Fruit fly (Drosophila melanogaster) whole organism, embryonic: ENCODE measurements around the gene Pfas.

Experiments
- Aef1 ChIP-seq: fragments of 200-800 bp; sonication (Bioruptor generic); IDR thresholded peaks from 3 replicates; pipeline ENCODE4 v1.3.6; 2022; ENCODE audit warnings: missing biosample characterization, missing genetic modification characterization
- Asciz ChIP-seq: fragments of 200-800 bp; sonication (Bioruptor generic); optimal IDR thresholded peaks from 2 replicates; lab custom pipeline; 2017; ENCODE audit warnings: missing biosample characterization, mild to moderate bottlenecking, missing genetic modification characterization, missing genetic modification reagents
- Atf-2 ChIP-seq: fragments of 200-800 bp; sonication (Bioruptor generic); optimal IDR thresholded peaks from 2 replicates; lab custom pipeline; 2016; ENCODE audit warnings: missing biosample characterization, missing genetic modification characterization
- CG1024 ChIP-seq: fragments of 200-800 bp; sonication (Bioruptor generic); IDR thresholded peaks from 2 replicates; pipeline ENCODE4 v1.3.6; 2022; ENCODE audit warnings: missing biosample characterization, missing genetic modification characterization
- CG10543 ChIP-seq: fragments of 200-800 bp; sonication (Bioruptor generic); optimal IDR thresholded peaks from 3 replicates; lab custom pipeline; 2017; ENCODE audit warnings: missing biosample characterization, mild to moderate bottlenecking, missing genetic modification characterization, moderate library complexity
- CG10654 ChIP-seq: fragments of 200-800 bp; sonication (Bioruptor generic); optimal IDR thresholded peaks from 2 replicates; lab custom pipeline; 2016; ENCODE audit warnings: missing biosample characterization, missing genetic modification characterization
- CG11560 ChIP-seq: fragments of 200-800 bp; sonication (Bioruptor generic); IDR thresholded peaks from 3 replicates; pipeline ENCODE4 v1.3.6; 2022; ENCODE audit warnings: missing biosample characterization, missing genetic modification characterization
- CG12155 ChIP-seq: fragments of 200-800 bp; sonication (Bioruptor generic); optimal IDR thresholded peaks from 3 replicates; lab custom pipeline; 2016; ENCODE audit warnings: missing biosample characterization, missing genetic modification characterization
- CG12391 ChIP-seq: fragments of 200-800 bp; sonication (Bioruptor generic); optimal IDR thresholded peaks from 3 replicates; lab custom pipeline; 2018; ENCODE audit warnings: missing biosample characterization, mild to moderate bottlenecking, missing genetic modification characterization, moderate library complexity
- CG13624 ChIP-seq: fragments of 200-800 bp; sonication (Bioruptor generic); optimal IDR thresholded peaks from 2 replicates; lab custom pipeline; 2016; ENCODE audit warnings: missing biosample characterization, missing genetic modification characterization
- CG1602 ChIP-seq: fragments of 200-800 bp; sonication (Bioruptor generic); optimal IDR thresholded peaks from 3 replicates; lab custom pipeline; 2016; ENCODE audit warnings: missing biosample characterization, missing genetic modification characterization
- CG1647 ChIP-seq: fragments of 200-800 bp; sonication (Bioruptor generic); optimal IDR thresholded peaks from 3 replicates; lab custom pipeline; 2016; ENCODE audit warnings: missing biosample characterization, missing genetic modification characterization
- CG17802 ChIP-seq: fragments of 200-800 bp; sonication (Bioruptor generic); optimal IDR thresholded peaks from 2 replicates; lab custom pipeline; 2018; ENCODE audit warnings: missing biosample characterization, mild to moderate bottlenecking, missing genetic modification characterization, moderate library complexity
- CG17912 ChIP-seq: fragments of 200-800 bp; sonication (Bioruptor generic); optimal IDR thresholded peaks from 2 replicates; lab custom pipeline; 2018; ENCODE audit warnings: missing biosample characterization, mild to moderate bottlenecking, missing genetic modification characterization
- CG5245 ChIP-seq: fragments of 200-800 bp; sonication (Bioruptor generic); optimal IDR thresholded peaks from 3 replicates; lab custom pipeline; 2016; ENCODE audit warnings: missing biosample characterization, missing genetic modification characterization
- CG7556 ChIP-seq: fragments of 200-800 bp; sonication (Bioruptor generic); optimal IDR thresholded peaks from 2 replicates; lab custom pipeline; 2017; ENCODE audit warnings: missing biosample characterization, mild to moderate bottlenecking, missing genetic modification characterization
- CG7745 ChIP-seq: fragments of 200-800 bp; sonication (Bioruptor generic); optimal IDR thresholded peaks from 2 replicates; lab custom pipeline; 2018; ENCODE audit warnings: missing biosample characterization, mild to moderate bottlenecking, missing genetic modification characterization, moderate library complexity
- CG8290 ChIP-seq, 3 experiments: fragments of 200-800 bp; sonication (Bioruptor generic); optimal IDR thresholded peaks; 2 replicates each; lab custom pipeline; 2016 to 2019; ENCODE audit warnings: missing biosample characterization in 3 of 3, missing genetic modification characterization in 3 of 3, mild to moderate bottlenecking in 2 of 3, moderate library complexity in 1 of 3
- CG8765 ChIP-seq: fragments of 200-800 bp; sonication (Bioruptor generic); IDR thresholded peaks from 2 replicates; pipeline ENCODE4 v1.3.6; 2022; ENCODE audit warnings: missing biosample characterization, missing genetic modification characterization
- CG8944 ChIP-seq: fragments of 200-800 bp; sonication (Bioruptor generic); optimal IDR thresholded peaks from 3 replicates; lab custom pipeline; 2016; ENCODE audit warnings: missing biosample characterization, missing genetic modification characterization
- CHES-1-like ChIP-seq: fragments of 200-800 bp; sonication (Bioruptor generic); optimal IDR thresholded peaks from 2 replicates; lab custom pipeline; 2016; ENCODE audit warnings: missing biosample characterization, missing genetic modification characterization
- D19B ChIP-seq: fragments of 200-800 bp; sonication (Bioruptor generic); optimal IDR thresholded peaks from 2 replicates; lab custom pipeline; 2017; ENCODE audit warnings: missing biosample characterization, mild to moderate bottlenecking, missing genetic modification characterization
- E2f2 ChIP-seq: fragments of 200-800 bp; sonication (Bioruptor generic); IDR thresholded peaks from 2 replicates; pipeline ENCODE4 v1.3.6; 2022; ENCODE audit warnings: missing biosample characterization, missing genetic modification characterization
- Gsc ChIP-seq: fragments of 200-800 bp; sonication (Bioruptor generic); IDR thresholded peaks from 2 replicates; pipeline ENCODE4 v1.3.6; 2022; ENCODE audit warnings: missing biosample characterization, missing genetic modification characterization
- HHEX ChIP-seq: fragments of 200-800 bp; sonication (Bioruptor generic); optimal IDR thresholded peaks from 3 replicates; lab custom pipeline; 2017; ENCODE audit warnings: missing biosample characterization, mild to moderate bottlenecking, missing genetic modification characterization, missing genetic modification reagents
- HmgZ ChIP-seq: fragments of 200-800 bp; sonication (Bioruptor generic); optimal IDR thresholded peaks from 2 replicates; lab custom pipeline; 2018; ENCODE audit warnings: missing biosample characterization, mild to moderate bottlenecking, missing genetic modification characterization
- Hmx ChIP-seq: fragments of 200-800 bp; sonication (Bioruptor generic); optimal IDR thresholded peaks from 2 replicates; lab custom pipeline; 2016; ENCODE audit warnings: missing biosample characterization, missing genetic modification characterization
- MESR4 ChIP-seq: fragments of 200-800 bp; sonication (Bioruptor generic); optimal IDR thresholded peaks from 2 replicates; lab custom pipeline; 2018; ENCODE audit warnings: missing biosample characterization, mild to moderate bottlenecking, missing genetic modification characterization, moderate library complexity
- MTF-1 ChIP-seq: fragments of 200-800 bp; sonication (Bioruptor generic); optimal IDR thresholded peaks from 2 replicates; lab custom pipeline; 2018; ENCODE audit warnings: missing biosample characterization, mild to moderate bottlenecking, missing genetic modification characterization, borderline replicate concordance
- Nf-YC ChIP-seq: fragments of 200-800 bp; optimal IDR thresholded peaks from 3 replicates; lab custom pipeline; 2019; ENCODE audit warnings: missing biosample characterization, mild to moderate bottlenecking, missing genetic modification characterization, moderate library complexity
- Sry-β ChIP-seq: fragments of 200-800 bp; sonication (Bioruptor generic); optimal IDR thresholded peaks from 2 replicates; lab custom pipeline; 2018; ENCODE audit warnings: missing biosample characterization, mild to moderate bottlenecking, missing genetic modification characterization, moderate library complexity
- Sry-δ ChIP-seq: fragments of 200-800 bp; sonication (Bioruptor generic); optimal IDR thresholded peaks from 2 replicates; lab custom pipeline; 2016; ENCODE audit warnings: missing biosample characterization, missing genetic modification characterization
- TFAM ChIP-seq: fragments of 200-800 bp; sonication (Bioruptor generic); optimal IDR thresholded peaks from 2 replicates; lab custom pipeline; 2017; ENCODE audit warnings: missing biosample characterization, missing genetic modification characterization, inconsistent platforms
- Xbp1 ChIP-seq: fragments of 200-800 bp; sonication (Bioruptor generic); optimal IDR thresholded peaks from 3 replicates; lab custom pipeline; 2016; ENCODE audit warnings: missing biosample characterization, mild to moderate bottlenecking, missing genetic modification characterization
- YL-1 ChIP-seq: fragments of 200-800 bp; sonication (Bioruptor generic); optimal IDR thresholded peaks from 3 replicates; lab custom pipeline; 2017; ENCODE audit warnings: missing biosample characterization, mild to moderate bottlenecking, missing genetic modification characterization
- abd-A ChIP-seq: fragments of 200-800 bp; sonication (Bioruptor generic); optimal IDR thresholded peaks from 3 replicates; lab custom pipeline; 2019; ENCODE audit warnings: missing biosample characterization, mild to moderate bottlenecking, missing genetic modification characterization, moderate library complexity
- aop ChIP-seq: fragments of 200-800 bp; sonication (Bioruptor generic); IDR thresholded peaks from 2 replicates; pipeline ENCODE4 v1.3.6; 2022; ENCODE audit warnings: missing biosample characterization, missing genetic modification characterization
- croc ChIP-seq: fragments of 200-800 bp; sonication (Bioruptor generic); conservative IDR thresholded peaks from 3 replicates; pipeline ENCODE4 v1.3.6; 2022; ENCODE audit warnings: missing biosample characterization, missing genetic modification characterization
- dati ChIP-seq: fragments of 200-800 bp; sonication (Bioruptor generic); IDR thresholded peaks from 2 replicates; pipeline ENCODE4 v1.3.6; 2022; ENCODE audit warnings: missing biosample characterization, missing genetic modification characterization
- dmrt99B ChIP-seq: fragments of 200-800 bp; sonication (Bioruptor generic); optimal IDR thresholded peaks from 2 replicates; lab custom pipeline; 2018; ENCODE audit warnings: missing biosample characterization, mild to moderate bottlenecking, missing genetic modification characterization, moderate library complexity
- dpn ChIP-seq, 2 experiments: fragments of 200-800 bp; sonication (Bioruptor generic); optimal IDR thresholded peaks; 3 replicates each; lab custom pipeline; 2016; ENCODE audit warnings: missing biosample characterization in 2 of 2, missing genetic modification characterization in 2 of 2
- dysf ChIP-seq: fragments of 200-800 bp; sonication (Bioruptor generic); IDR thresholded peaks from 3 replicates; pipeline ENCODE4 v1.3.6; 2022; ENCODE audit warnings: missing biosample characterization, missing genetic modification characterization
- fru ChIP-seq: fragments of >200 bp; optimal IDR thresholded peaks from 2 replicates; lab custom pipeline; 2017
- kni ChIP-seq: fragments of 200-800 bp; sonication (Bioruptor generic); optimal IDR thresholded peaks from 3 replicates; lab custom pipeline; 2017; ENCODE audit warnings: mild to moderate bottlenecking, missing biosample characterization, missing genetic modification reagents, missing genetic modification characterization
- phol ChIP-seq: fragments of 200-800 bp; sonication (Bioruptor generic); optimal IDR thresholded peaks from 3 replicates; lab custom pipeline; 2018; ENCODE audit warnings: missing biosample characterization, mild to moderate bottlenecking, missing genetic modification characterization, moderate library complexity
- sens-2 ChIP-seq: fragments of 200-800 bp; sonication (Bioruptor generic); IDR thresholded peaks from 2 replicates; pipeline ENCODE4 v1.3.6; 2022; ENCODE audit warnings: missing biosample characterization, missing genetic modification characterization
- slbo ChIP-seq: fragments of 200-800 bp; sonication (Bioruptor generic); IDR thresholded peaks from 2 replicates; pipeline ENCODE4 v1.3.6; 2022; ENCODE audit warnings: missing biosample characterization, missing genetic modification characterization
- so ChIP-seq: fragments of 200-800 bp; sonication (Bioruptor generic); IDR thresholded peaks from 3 replicates; pipeline ENCODE4 v1.3.6; 2022; ENCODE audit warnings: missing biosample characterization, missing genetic modification characterization
- stwl ChIP-seq: fragments of 200-800 bp; sonication (Bioruptor generic); optimal IDR thresholded peaks from 3 replicates; lab custom pipeline; 2018; ENCODE audit warnings: missing biosample characterization, mild to moderate bottlenecking, missing genetic modification characterization, moderate library complexity
- tap ChIP-seq: fragments of 200-800 bp; optimal IDR thresholded peaks from 3 replicates; lab custom pipeline; 2019; ENCODE audit warnings: missing biosample characterization, mild to moderate bottlenecking, missing genetic modification characterization, moderate library complexity
- trem ChIP-seq: fragments of 200-800 bp; optimal IDR thresholded peaks from 3 replicates; lab custom pipeline; 2019; ENCODE audit warnings: missing biosample characterization, mild to moderate bottlenecking, missing genetic modification characterization, moderate library complexity

Pfas gene

dm6 chr2L:6051212-6051621, 5.4 kb upstream of the Pfas start:
- TF ChIP-seq MESR4 (GFP tag; lab: Kevin White, UChicago) (peak; percentile 46), CG10543 (GFP tag; lab: Kevin White, UChicago) (peak; percentile 96), CG17802 (peak; percentile 65), MTF-1 (GFP tag; lab: Kevin White, UChicago) (peak; percentile 91), sens-2 (GFP tag; lab: Robert Waterston, UW) (peak; percentile 95), Nf-YC (tag; lab: Kevin White, UChicago) (peak; percentile 87), CG1647 (GFP tag; lab: Kevin White, UChicago) (peak; percentile 94), D19B (GFP tag; lab: Kevin White, UChicago) (peak; percentile 84), dati (GFP tag; lab: Robert Waterston, UW) (peak; percentile 44; the same call in 1 of the 2 replicates), CG13624 (GFP tag; lab: Kevin White, UChicago) (peak; percentile 96), Hmx (peak; percentile 79), CG7745 (peak; percentile 40), Sry-β (GFP tag; lab: Kevin White, UChicago) (peak; percentile 60), CG12391 (tag; lab: Kevin White, UChicago) (peak; percentile 98), so (GFP tag; lab: Robert Waterston, UW) (peak; percentile 95), E2f2 (peak; percentile 80), Xbp1 (GFP tag; lab: Kevin White, UChicago) (peak; percentile 95), CG8944 (peak; percentile 77), CG1024 (GFP tag; lab: Robert Waterston, UW) (peak; percentile 86), fru (lab: Kevin White, UChicago) (no peak), phol (tag; lab: Kevin White, UChicago) (peak; percentile 95), CG5245 (GFP tag; lab: Kevin White, UChicago) (peak; percentile 90), CG7556 (GFP tag; lab: Kevin White, UChicago) (peak; percentile 97), CG8290 (GFP tag; optimal IDR thresholded peaks at IDR 0.05; lab: Kevin White, UChicago) (peak; percentile 88), CG8290 (tag; optimal IDR thresholded peaks at IDR 0.05; lab: Kevin White, UChicago) (peak; percentile 84 to 98), stwl (tag; lab: Kevin White, UChicago) (peak; percentile 42), Asciz (GFP tag; lab: Kevin White, UChicago) (peak; percentile 95), croc (GFP tag; lab: Robert Waterston, UW) (peak; percentile 82), HHEX (GFP tag; lab: Kevin White, UChicago) (peak; percentile 97), abd-A (no peak), aop (GFP tag; lab: Robert Waterston, UW) (0 out of 2 replicates have a peak, but pooled peaks have one; percentile 31), trem (tag; lab: Kevin White, UChicago) (peak; percentile 93), HmgZ (tag; lab: Kevin White, UChicago) (peak; percentile 98), Gsc (no peak; the same call in 1 of the 2 replicates), Atf-2 (GFP tag; lab: Kevin White, UChicago) (peak; percentile 86), CG17912 (GFP tag; lab: Kevin White, UChicago) (peak; percentile 90), kni (GFP tag; lab: Kevin White, UChicago) (peak; percentile 90), CG8765 (GFP tag; lab: Robert Waterston, UW) (peak; percentile 73), dpn (GFP tag; optimal IDR thresholded peaks at IDR 0.05; lab: Kevin White, UChicago) (peak; percentile 94), CG1602 (GFP tag; lab: Kevin White, UChicago) (peak; percentile 87), tap (peak; percentile 97), CG12155 (GFP tag; lab: Kevin White, UChicago) (peak; percentile 89), CG11560 (peak; percentile 56; the same call in 2 of the 3 replicates), dysf (peak; percentile 97), TFAM (GFP tag; lab: Kevin White, UChicago) (peak; percentile 79), CHES-1-like (GFP tag; lab: Kevin White, UChicago) (peak; percentile 89), Aef1 (peak; percentile 83), dmrt99B (peak; percentile 97), Sry-δ (peak; percentile 48), slbo (GFP tag; lab: Robert Waterston, UW) (peak; percentile 89), YL-1 (GFP tag; lab: Kevin White, UChicago) (peak; percentile 83), CG10654 (GFP tag; lab: Kevin White, UChicago) (peak; percentile 90)
